Worm (Caenorhabditis elegans): ENCODE data around the gene F23B12.7.

F23B12.7 gene

ce11 chrV:14423268-14423667, 26.2 kb upstream of the F23B12.7 start, which contains the start of gene rpoa-12 (continued):
- TF ChIP-seq rnt-1 (tag; optimal IDR thresholded peaks at IDR 0.05) (peak; percentile 42), C04F5.9 (tag; optimal IDR thresholded peaks at IDR 0.05) (no peak)

DNA sequence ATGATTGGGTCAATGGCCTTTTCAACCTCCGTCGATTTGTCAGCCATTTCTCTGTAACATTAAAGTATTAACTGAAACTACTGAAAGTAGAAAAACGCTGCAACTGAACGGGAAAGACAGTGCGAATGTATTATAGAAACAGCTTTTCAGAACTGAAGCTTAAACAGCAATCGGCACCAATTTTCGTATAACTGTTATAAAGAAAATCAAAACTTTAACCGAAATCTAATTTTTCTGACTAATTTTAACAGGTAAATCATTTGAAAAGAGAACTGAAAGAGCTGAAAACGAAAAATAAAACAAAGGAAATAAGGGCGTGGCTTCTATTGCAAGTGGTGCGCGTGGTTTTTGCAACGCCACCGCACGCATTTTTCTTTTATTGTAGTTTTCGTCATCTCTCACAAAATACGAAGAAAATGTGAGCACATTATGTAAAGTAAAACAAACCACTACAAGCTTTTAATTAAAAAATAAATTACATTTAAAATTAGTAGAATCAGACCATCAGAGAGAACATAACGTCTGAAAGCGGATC, 24.5 kb upstream of the F23B12.7 start, which contains the start of gene rrsr-1:
Gene rrsr-1, minus strand, starts transcription at position 51 of the 535 bp plus-strand sequence.
- TF ChIP-seq dpl-1 (GFP tag; optimal IDR thresholded peaks at IDR 0.05) (peak; percentile 35 to 47 (median 41)), snu-23 (GFP tag; optimal IDR thresholded peaks at IDR 0.05) (no peak), nhr-90 (tag; optimal IDR thresholded peaks at IDR 0.05; ENCODE audit: poor library complexity) (peak; percentile 60), pag-3 (tag; optimal IDR thresholded peaks at IDR 0.05; ENCODE audit: borderline replicate concordance, insufficient read depth) (no peak), aly-2 (tag; optimal IDR thresholded peaks at IDR 0.05) (no peak), nhr-71 (tag; optimal IDR thresholded peaks at IDR 0.05) (no peak), nhr-76 (tag; optimal IDR thresholded peaks at IDR 0.05) (no peak), lir-3 (tag; optimal IDR thresholded peaks at IDR 0.05; ENCODE audit: poor library complexity) (peak; percentile 15), ceh-88 (GFP tag; IDR thresholded peaks at IDR 0.05) (no peak), jun-1 (tag; optimal IDR thresholded peaks at IDR 0.05) (no peak), lin-15B (tag; optimal IDR thresholded peaks at IDR 0.05) (no peak), C04F5.9 (tag; optimal IDR thresholded peaks at IDR 0.05) (no peak), nhr-85 (tag) (no peak), unc-30 (tag; optimal IDR thresholded peaks at IDR 0.05) (no peak), efl-3 (GFP tag; optimal IDR thresholded peaks at IDR 0.05) (no peak), aha-1 (tag; optimal IDR thresholded peaks at IDR 0.05) (no peak), Y116A8C.19 (tag; optimal IDR thresholded peaks at IDR 0.05; ENCODE audit: borderline replicate concordance) (no peak), lin-35 (GFP tag; optimal IDR thresholded peaks at IDR 0.05) (peak in 1 of 2 experiments; percentile 54), irx-1 (tag; optimal IDR thresholded peaks at IDR 0.05) (peak; percentile 29), snpc-4 (tag; optimal IDR thresholded peaks at IDR 0.05) (peak; percentile 57), nhr-28 (tag; optimal IDR thresholded peaks at IDR 0.05) (no peak), hlh-4 (tag; optimal IDR thresholded peaks at IDR 0.05) (no peak), swsn-7 (tag; optimal IDR thresholded peaks at IDR 0.05) (peak; percentile 64), zag-1 (tag; optimal IDR thresholded peaks at IDR 0.05) (no peak), nhr-19 (GFP tag; conservative IDR thresholded peaks at IDR 0.05) (peak; percentile 42), ets-5 (GFP tag; IDR thresholded peaks at IDR 0.05) (no peak), alr-1 (tag; optimal IDR thresholded peaks at IDR 0.05; ENCODE audit: borderline replicate concordance) (no peak), rnt-1 (tag; optimal IDR thresholded peaks at IDR 0.05) (peak; percentile 78), nhr-237 (tag; optimal IDR thresholded peaks at IDR 0.05) (no peak), hpl-2 (GFP tag; optimal IDR thresholded peaks at IDR 0.05) (no peak), unc-130 (tag; optimal IDR thresholded peaks at IDR 0.05) (peak; percentile 75), sptf-1 (tag; optimal IDR thresholded peaks at IDR 0.05) (no peak), unc-86 (tag; optimal IDR thresholded peaks at IDR 0.05) (peak; percentile 19), pqm-1 (tag; optimal IDR thresholded peaks at IDR 0.05) (no peak), ceh-82 (tag; optimal IDR thresholded peaks at IDR 0.05) (peak in 2 of 3 experiments; percentile 20 to 34), C34B4.2 (tag; optimal IDR thresholded peaks at IDR 0.05) (no peak), nhr-84 (tag; optimal IDR thresholded peaks at IDR 0.05) (no peak), lin-14 (GFP tag; optimal IDR thresholded peaks at IDR 0.05) (no peak), fos-1 (tag; optimal IDR thresholded peaks at IDR 0.05) (no peak), efl-1 (optimal IDR thresholded peaks at IDR 0.05) (peak; percentile 49 to 58), efl-1 (GFP tag; optimal IDR thresholded peaks at IDR 0.05 in 1 of 2) (peak; percentile 32 to 96), sox-4 (tag; optimal IDR thresholded peaks at IDR 0.05) (peak; percentile 15), sup-37 (GFP tag; optimal IDR thresholded peaks at IDR 0.05) (no peak), skn-1 (tag; optimal IDR thresholded peaks at IDR 0.05) (peak; percentile 74), fkh-8 (tag; optimal IDR thresholded peaks at IDR 0.05) (no peak), ztf-11 (tag; optimal IDR thresholded peaks at IDR 0.05) (peak in 1 of 2 experiments; percentile 6), unc-62 (GFP tag; optimal IDR thresholded peaks at IDR 0.05) (no peak), ceh-8 (GFP tag; optimal IDR thresholded peaks at IDR 0.05) (no peak), egl-13 (tag; optimal IDR thresholded peaks at IDR 0.05) (no peak), nhr-47 (tag; optimal IDR thresholded peaks at IDR 0.05) (peak; percentile 68)
